Worm (Caenorhabditis elegans) whole organism, late embryonic: ENCODE data around the gene egl-2.

ENCODE experiments used
- ama-1 ChIP-seq: fragments of 150-350 bp; optimal IDR thresholded peaks from 2 replicates; lab custom pipeline; 2014
- ceh-31 ChIP-seq: sonication (generic microtip); optimal IDR thresholded peaks from 2 replicates; lab custom pipeline; 2016; ENCODE audit warnings: missing genetic modification characterization, missing compliant biosample characterization
- ceh-48 ChIP-seq: sonication (generic microtip); optimal IDR thresholded peaks from 2 replicates; lab custom pipeline; 2016; ENCODE audit warnings: missing genetic modification characterization, inconsistent platforms, missing compliant biosample characterization
- dve-1 ChIP-seq: sonication (generic microtip); optimal IDR thresholded peaks from 2 replicates; lab custom pipeline; 2017; ENCODE audit warnings: antibody characterized with exemption, mild to moderate bottlenecking, missing genetic modification characterization, missing compliant biosample characterization
- elt-2 ChIP-seq: sonication (generic microtip); optimal IDR thresholded peaks from 2 replicates; lab custom pipeline; 2016; ENCODE audit warnings: missing genetic modification reagents, missing genetic modification characterization, missing compliant biosample characterization
- ets-4 ChIP-seq: sonication (generic microtip); optimal IDR thresholded peaks from 2 replicates; lab custom pipeline; 2016; ENCODE audit warnings: missing genetic modification characterization, missing compliant biosample characterization
- mec-3 ChIP-seq: sonication (generic microtip); optimal IDR thresholded peaks from 2 replicates; lab custom pipeline; 2016; ENCODE audit warnings: borderline replicate concordance, missing genetic modification characterization, missing compliant biosample characterization
- pat-9 ChIP-seq: fragments of 200-800 bp; sonication (Bioruptor generic); optimal IDR thresholded peaks from 2 replicates; lab custom pipeline; 2018; ENCODE audit warnings: mild to moderate bottlenecking, missing genetic modification characterization, moderate library complexity, missing compliant biosample characterization
- ttx-3 ChIP-seq: sonication (generic microtip); optimal IDR thresholded peaks from 2 replicates; lab custom pipeline; 2016; ENCODE audit warnings: missing genetic modification reagents, missing genetic modification characterization, missing compliant biosample characterization
- unc-55 ChIP-seq: sonication (generic microtip); optimal IDR thresholded peaks from 2 replicates; lab custom pipeline; 2017; ENCODE audit warnings: missing biosample characterization, missing genetic modification reagents, missing genetic modification characterization

The egl-2 gene

DNA sequence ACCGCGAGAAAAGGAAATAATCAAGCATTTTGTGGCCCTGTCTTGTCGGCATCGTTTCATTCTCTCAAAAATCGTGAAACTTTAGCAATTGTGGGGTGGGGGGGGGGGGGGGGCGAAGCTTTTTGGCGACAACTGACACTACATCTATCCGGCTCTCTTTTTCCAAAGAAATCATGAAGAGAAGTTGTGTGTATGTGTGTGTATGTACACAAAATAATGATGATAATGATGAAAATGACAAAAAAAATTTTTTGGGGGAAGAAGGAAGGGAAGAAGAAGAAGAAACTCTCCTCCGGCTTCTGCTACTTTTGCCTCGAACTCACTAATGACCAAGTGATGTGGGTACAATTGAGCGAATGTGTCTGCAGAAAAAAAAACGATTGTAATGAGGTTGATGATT is 56.1 kb downstream of the egl-2 start:
- TF ChIP-seq unc-55 (GFP tag; lab: Kevin White, UChicago) (peak; percentile 8), ttx-3 (no peak), elt-2 (no peak)

- TF ChIP-seq ama-1 (no peak), ceh-48 (tag; lab: Kevin White, UChicago) (no peak), ceh-31 (tag; lab: Kevin White, UChicago) (no peak), dve-1 (tag; lab: Kevin White, UChicago) (peak; percentile 85), elt-2 (no peak), ets-4 (tag; lab: Kevin White, UChicago) (no peak), pat-9 (tag; lab: Kevin White, UChicago) (no peak), mec-3 (tag; lab: Kevin White, UChicago) (no peak)
- TF ChIP-seq, all 69 proteins: peak for 1
These were observed 56.7 kb downstream of the egl-2 start for ce11 chrV:1242432-1242831.
